Worm (Caenorhabditis elegans) whole organism, L3 larva: ENCODE measurements around the gene M7.12.

Experiments used
- fkh-10 ChIP-seq: sonication (generic microtip); optimal IDR thresholded peaks from 2 replicates; lab custom pipeline; 2017; ENCODE audit warnings: missing biosample characterization, missing genetic modification reagents, missing genetic modification characterization
- snpc-4 ChIP-seq: fragments of 150-350 bp; optimal IDR thresholded peaks from 2 replicates; lab custom pipeline; 2014; ENCODE audit warnings: missing biosample characterization, missing genetic modification characterization

- TF ChIP-seq snpc-4 (tag; lab: Kevin White, UChicago): no peak
- TF ChIP-seq fkh-10: no peak
Measured at ce11 chrIV:11051963-11052362, 45.8 kb downstream of the M7.12 start.
